Fruit fly (Drosophila melanogaster) whole organism, adult: ENCODE results near the gene CG7560.

Experiments
- CG11617 ChIP-seq: fragments of 200-800 bp; sonication (Bioruptor generic); optimal IDR thresholded peaks from 2 replicates; lab custom pipeline; 2017; ENCODE audit warnings: mild to moderate bottlenecking, missing biosample characterization, missing genetic modification reagents, missing genetic modification characterization
- CG12768 ChIP-seq: fragments of 200-800 bp; sonication (Bioruptor generic); optimal IDR thresholded peaks from 2 replicates; lab custom pipeline; 2017; ENCODE audit warnings: missing biosample characterization, missing genetic modification characterization, mild to moderate bottlenecking, moderate library complexity, missing genetic modification reagents
- CG14711 ChIP-seq: fragments of 200-800 bp; sonication (Bioruptor generic); optimal IDR thresholded peaks from 2 replicates; lab custom pipeline; 2018; ENCODE audit warnings: missing biosample characterization, mild to moderate bottlenecking, missing genetic modification characterization, moderate library complexity
- CG1620 ChIP-seq: fragments of 200-800 bp; sonication (Bioruptor generic); optimal IDR thresholded peaks from 2 replicates; lab custom pipeline; 2016; ENCODE audit warnings: missing biosample characterization, missing genetic modification characterization
- CG33017 ChIP-seq: fragments of 200-800 bp; sonication (Bioruptor generic); optimal IDR thresholded peaks from 2 replicates; lab custom pipeline; 2018; ENCODE audit warnings: missing biosample characterization, mild to moderate bottlenecking, missing genetic modification characterization, moderate library complexity
- CG5204 ChIP-seq: fragments of 200-800 bp; sonication (Bioruptor generic); optimal IDR thresholded peaks from 2 replicates; lab custom pipeline; 2016; ENCODE audit warnings: missing biosample characterization, missing genetic modification characterization
- CG7045 ChIP-seq: fragments of 200-800 bp; sonication (Bioruptor generic); optimal IDR thresholded peaks from 2 replicates; lab custom pipeline; 2017; ENCODE audit warnings: missing biosample characterization, mild to moderate bottlenecking, missing genetic modification characterization
- CG7101 ChIP-seq: fragments of 200-800 bp; sonication (Bioruptor generic); optimal IDR thresholded peaks from 2 replicates; lab custom pipeline; 2018; ENCODE audit warnings: missing biosample characterization, mild to moderate bottlenecking, missing genetic modification characterization, moderate library complexity
- Clk ChIP-seq: fragments of 200-800 bp; sonication (Bioruptor generic); optimal IDR thresholded peaks from 2 replicates; lab custom pipeline; 2017; ENCODE audit warnings: missing biosample characterization, missing genetic modification characterization
- Crg-1 ChIP-seq: fragments of 200-800 bp; sonication (Bioruptor generic); optimal IDR thresholded peaks from 2 replicates; lab custom pipeline; 2016; ENCODE audit warnings: missing biosample characterization, missing genetic modification characterization
- Hr96 ChIP-seq: fragments of 200-800 bp; sonication (Bioruptor generic); optimal IDR thresholded peaks from 2 replicates; lab custom pipeline; 2016; ENCODE audit warnings: missing biosample characterization, missing genetic modification characterization
- Mnt ChIP-seq: fragments of 200-800 bp; sonication (Bioruptor generic); optimal IDR thresholded peaks from 2 replicates; lab custom pipeline; 2016; ENCODE audit warnings: missing biosample characterization, mild to moderate bottlenecking, missing genetic modification characterization
- bab1 ChIP-seq: fragments of 200-800 bp; sonication (Bioruptor generic); optimal IDR thresholded peaks from 3 replicates; lab custom pipeline; 2019; ENCODE audit warnings: missing biosample characterization, mild to moderate bottlenecking, missing genetic modification characterization, moderate library complexity
- cic ChIP-seq: fragments of 200-800 bp; sonication (Bioruptor generic); optimal IDR thresholded peaks from 2 replicates; lab custom pipeline; 2017; ENCODE audit warnings: missing biosample characterization, mild to moderate bottlenecking, missing genetic modification characterization, moderate library complexity
- cnc ChIP-seq, 2 experiments: fragments of >200 bp; optimal IDR thresholded peaks; 2 replicates each; lab custom pipeline; 2017
- kay ChIP-seq: fragments of 200-800 bp; sonication (Bioruptor generic); peaks from one replicate; lab custom pipeline; 2016; ENCODE audit warnings: missing biosample characterization, missing genetic modification characterization, borderline replicate concordance
- ovo ChIP-seq: fragments of 200-800 bp; sonication (Bioruptor generic); optimal IDR thresholded peaks from 2 replicates; lab custom pipeline; 2016; ENCODE audit warnings: missing biosample characterization, missing genetic modification characterization
- pad ChIP-seq: fragments of 200-800 bp; sonication (Bioruptor generic); optimal IDR thresholded peaks from 3 replicates; lab custom pipeline; 2017; ENCODE audit warnings: missing biosample characterization, missing genetic modification characterization, mild to moderate bottlenecking, moderate library complexity, missing genetic modification reagents
- tj ChIP-seq: fragments of 200-800 bp; sonication (Bioruptor generic); optimal IDR thresholded peaks from 3 replicates; lab custom pipeline; 2017; ENCODE audit warnings: missing biosample characterization, mild to moderate bottlenecking, missing genetic modification characterization, moderate library complexity
- toe ChIP-seq: fragments of 200-800 bp; sonication (Bioruptor generic); optimal IDR thresholded peaks from 2 replicates; lab custom pipeline; 2016; ENCODE audit warnings: missing biosample characterization, missing genetic modification characterization

Gene CG7560

dm6 chr3L:11393806-11394205, 31.2 kb upstream of the CG7560 start:
- TF ChIP-seq CG7045, result no peak
- no peak for TF ChIP-seq CG11617 (GFP tag; lab: Kevin White, UChicago)
- no peak for TF ChIP-seq Mnt
- TF ChIP-seq ovo (GFP tag; lab: Kevin White, UChicago), result no peak
- no peak for TF ChIP-seq Hr96 (GFP tag; lab: Kevin White, UChicago)
- TF ChIP-seq Crg-1 (GFP tag; lab: Kevin White, UChicago), result no peak
- no peak for TF ChIP-seq CG33017 (tag; lab: Kevin White, UChicago)
- no peak for TF ChIP-seq CG14711 (tag; lab: Kevin White, UChicago)
- no peak for TF ChIP-seq CG5204 (GFP tag; lab: Kevin White, UChicago)
- no peak for TF ChIP-seq CG12768 (GFP tag; lab: Kevin White, UChicago)
- TF ChIP-seq bab1 (GFP tag; lab: Kevin White, UChicago), result no peak
- TF ChIP-seq toe (GFP tag; lab: Kevin White, UChicago), result no peak
- TF ChIP-seq tj (GFP tag; lab: Kevin White, UChicago), result no peak

- TF ChIP-seq toe (GFP tag; lab: Kevin White, UChicago), result no peak
- no peak for TF ChIP-seq CG11617 (GFP tag; lab: Kevin White, UChicago)
- no peak for TF ChIP-seq CG1620
- no peak for TF ChIP-seq ovo (GFP tag; lab: Kevin White, UChicago)
- TF ChIP-seq CG7101, result no peak
- no peak for TF ChIP-seq Clk (GFP tag; lab: Kevin White, UChicago)
- no peak for TF ChIP-seq cnc (optimal IDR thresholded peaks at IDR 0.05; lab: Kevin White, UChicago)
- TF ChIP-seq Mnt, result no peak
- TF ChIP-seq kay (GFP tag; lab: Kevin White, UChicago), result no peak
- TF ChIP-seq tj (GFP tag; lab: Kevin White, UChicago), result no peak
- no peak for TF ChIP-seq Hr96 (GFP tag; lab: Kevin White, UChicago)
- no peak for TF ChIP-seq CG14711 (tag; lab: Kevin White, UChicago)
- no peak for TF ChIP-seq CG12768 (GFP tag; lab: Kevin White, UChicago)
- no peak for TF ChIP-seq CG7045
- no peak for TF ChIP-seq bab1 (GFP tag; lab: Kevin White, UChicago)
- no peak for TF ChIP-seq cic (GFP tag; lab: Kevin White, UChicago)
- no peak for TF ChIP-seq pad (GFP tag; lab: Kevin White, UChicago)
- no peak for TF ChIP-seq Crg-1 (GFP tag; lab: Kevin White, UChicago)
- no peak for TF ChIP-seq CG33017 (tag; lab: Kevin White, UChicago)
- no peak for TF ChIP-seq CG5204 (GFP tag; lab: Kevin White, UChicago)
Observed at dm6 chr3L:11394390-11394789, 30.6 kb upstream of the CG7560 start, which contains the start of gene CG11726. TSS of gene CG11726 (plus strand) at chr3L:11394690.

- TF ChIP-seq CG7045 (no peak), toe (GFP tag; lab: Kevin White, UChicago) (no peak), Clk (GFP tag; lab: Kevin White, UChicago) (no peak), CG5204 (GFP tag; lab: Kevin White, UChicago) (no peak), CG12768 (GFP tag; lab: Kevin White, UChicago) (no peak), CG1620 (no peak), Mnt (no peak), CG11617 (GFP tag; lab: Kevin White, UChicago) (no peak), CG33017 (tag; lab: Kevin White, UChicago) (no peak), ovo (GFP tag; lab: Kevin White, UChicago) (no peak), CG14711 (tag; lab: Kevin White, UChicago) (no peak), bab1 (GFP tag; lab: Kevin White, UChicago) (no peak), Crg-1 (GFP tag; lab: Kevin White, UChicago) (no peak), cic (GFP tag; lab: Kevin White, UChicago) (no peak), Hr96 (GFP tag; lab: Kevin White, UChicago) (no peak), cnc (optimal IDR thresholded peaks at IDR 0.05; lab: Kevin White, UChicago) (no peak), kay (GFP tag; lab: Kevin White, UChicago) (no peak), tj (GFP tag; lab: Kevin White, UChicago) (no peak)
Observed at dm6 chr3L:11397093-11397592, 27.8 kb upstream of the CG7560 start, which contains the start of gene CG44362. TSS of gene CG44362 (plus strand) at chr3L:11397542.

dm6 chr3L:11398484-11399088, 26.4 kb upstream of the CG7560 start:
- no peak for TF ChIP-seq CG12768 (GFP tag; lab: Kevin White, UChicago)
- TF ChIP-seq CG7101, result no peak
- TF ChIP-seq pad (GFP tag; lab: Kevin White, UChicago), result no peak
- TF ChIP-seq tj (GFP tag; lab: Kevin White, UChicago), result no peak
- TF ChIP-seq toe (GFP tag; lab: Kevin White, UChicago), result no peak
- no peak for TF ChIP-seq CG11617 (GFP tag; lab: Kevin White, UChicago)
- no peak for TF ChIP-seq CG33017 (tag; lab: Kevin White, UChicago)
- no peak for TF ChIP-seq bab1 (GFP tag; lab: Kevin White, UChicago)
- TF ChIP-seq kay (GFP tag; lab: Kevin White, UChicago), result no peak
- no peak for TF ChIP-seq CG7045
- TF ChIP-seq ovo (GFP tag; lab: Kevin White, UChicago), result no peak
- no peak for TF ChIP-seq cnc (optimal IDR thresholded peaks at IDR 0.05; lab: Kevin White, UChicago)
- no peak for TF ChIP-seq CG5204 (GFP tag; lab: Kevin White, UChicago)
- TF ChIP-seq Mnt, result no peak
- TF ChIP-seq Crg-1 (GFP tag; lab: Kevin White, UChicago), result no peak
- TF ChIP-seq CG14711 (tag; lab: Kevin White, UChicago), result no peak
- TF ChIP-seq Clk (GFP tag; lab: Kevin White, UChicago), result no peak
- TF ChIP-seq CG1620, result no peak
- no peak for TF ChIP-seq cic (GFP tag; lab: Kevin White, UChicago)

dm6 chr3L:11399437-11399836, 25.5 kb upstream of the CG7560 start:
- no peak for TF ChIP-seq CG7101
- TF ChIP-seq kay (GFP tag; lab: Kevin White, UChicago), result peak; percentile 53
